Fruit fly (Drosophila melanogaster) whole organism, pupa: ENCODE data around the gene CG17321.

Experiments used
- CG10348 ChIP-seq: fragments of 200-800 bp; sonication (Bioruptor generic); IDR thresholded peaks from 2 replicates; pipeline ENCODE4 v1.3.6; 2022; ENCODE audit warnings: missing biosample characterization, missing genetic modification characterization
- CG12605 ChIP-seq: fragments of 200-800 bp; sonication (Bioruptor generic); IDR thresholded peaks from 2 replicates; pipeline ENCODE4 v1.3.6; 2022; ENCODE audit warnings: missing biosample characterization, missing genetic modification characterization
- CG13204 ChIP-seq: fragments of 200-800 bp; sonication (Bioruptor generic); optimal IDR thresholded peaks from 2 replicates; lab custom pipeline; 2018; ENCODE audit warnings: missing biosample characterization, mild to moderate bottlenecking, missing genetic modification characterization, moderate library complexity
- CG14655 ChIP-seq: fragments of 200-800 bp; sonication (Bioruptor generic); optimal IDR thresholded peaks from 3 replicates; lab custom pipeline; 2017; ENCODE audit warnings: mild to moderate bottlenecking, missing biosample characterization, missing genetic modification reagents, missing genetic modification characterization
- CG15710 ChIP-seq: fragments of 200-800 bp; sonication (Bioruptor generic); optimal IDR thresholded peaks from 2 replicates; lab custom pipeline; 2018; ENCODE audit warnings: missing biosample characterization, mild to moderate bottlenecking, missing genetic modification characterization, moderate library complexity
- CG17806 ChIP-seq: fragments of 200-800 bp; sonication (Bioruptor generic); optimal IDR thresholded peaks from 2 replicates; lab custom pipeline; 2018; ENCODE audit warnings: missing biosample characterization, mild to moderate bottlenecking, missing genetic modification characterization, moderate library complexity
- CG32121 ChIP-seq: fragments of 200-800 bp; sonication (Bioruptor generic); IDR thresholded peaks from 2 replicates; pipeline ENCODE4 v1.3.6; 2022; ENCODE audit warnings: missing biosample characterization, missing genetic modification characterization
- CG34367 ChIP-seq: fragments of 200-800 bp; sonication (Bioruptor generic); optimal IDR thresholded peaks from 2 replicates; lab custom pipeline; 2018; ENCODE audit warnings: missing biosample characterization, mild to moderate bottlenecking, missing genetic modification characterization
- CG4496 ChIP-seq: fragments of 200-800 bp; sonication (Bioruptor generic); IDR thresholded peaks from 3 replicates; pipeline ENCODE4 v1.3.6; 2022; ENCODE audit warnings: missing biosample characterization, missing genetic modification characterization
- CG8159 ChIP-seq: fragments of 200-800 bp; sonication (Bioruptor generic); optimal IDR thresholded peaks from 3 replicates; lab custom pipeline; 2018; ENCODE audit warnings: missing biosample characterization, mild to moderate bottlenecking, missing genetic modification characterization, moderate library complexity
- CG8301 ChIP-seq: fragments of 200-800 bp; sonication (Bioruptor generic); optimal IDR thresholded peaks from 2 replicates; lab custom pipeline; 2018; ENCODE audit warnings: missing biosample characterization, mild to moderate bottlenecking, missing genetic modification characterization
- CG9948 ChIP-seq: fragments of 200-800 bp; sonication (Bioruptor generic); optimal IDR thresholded peaks from 2 replicates; lab custom pipeline; 2018; ENCODE audit warnings: missing biosample characterization, mild to moderate bottlenecking, missing genetic modification characterization, moderate library complexity
- D1 ChIP-seq: fragments of 200-800 bp; sonication (Bioruptor generic); optimal IDR thresholded peaks from 2 replicates; lab custom pipeline; 2018; ENCODE audit warnings: missing biosample characterization, mild to moderate bottlenecking, missing genetic modification characterization, moderate library complexity
- EcR ChIP-seq: fragments of 200-800 bp; sonication (Bioruptor generic); optimal IDR thresholded peaks from 3 replicates; lab custom pipeline; 2019; ENCODE audit warnings: missing biosample characterization, missing genetic modification characterization, mild to moderate bottlenecking, moderate library complexity, missing genetic modification reagents
- Ets98B ChIP-seq: fragments of 200-800 bp; sonication (Bioruptor generic); IDR thresholded peaks from 2 replicates; pipeline ENCODE4 v1.3.6; 2022; ENCODE audit warnings: missing biosample characterization, missing genetic modification characterization
- Pif1A ChIP-seq: fragments of 200-800 bp; sonication (Bioruptor generic); optimal IDR thresholded peaks from 3 replicates; lab custom pipeline; 2016; ENCODE audit warnings: missing biosample characterization, missing genetic modification characterization
- Pif1B ChIP-seq: fragments of 200-800 bp; sonication (Bioruptor generic); optimal IDR thresholded peaks from 3 replicates; lab custom pipeline; 2016; ENCODE audit warnings: missing biosample characterization, missing genetic modification characterization
- Snoo ChIP-seq: fragments of 200-800 bp; sonication (Bioruptor generic); optimal IDR thresholded peaks from 3 replicates; lab custom pipeline; 2017; ENCODE audit warnings: missing biosample characterization, mild to moderate bottlenecking, missing genetic modification characterization, inconsistent platforms
- fd96Ca ChIP-seq: fragments of 200-800 bp; sonication (Bioruptor generic); IDR thresholded peaks from 3 replicates; pipeline ENCODE4 v1.3.6; 2022; ENCODE audit warnings: missing biosample characterization, missing genetic modification characterization
- gl ChIP-seq: fragments of 200-800 bp; sonication (Bioruptor generic); optimal IDR thresholded peaks from 2 replicates; lab custom pipeline; 2018; ENCODE audit warnings: missing biosample characterization, mild to moderate bottlenecking, missing genetic modification characterization
- rn ChIP-seq: fragments of 200-800 bp; sonication (Bioruptor generic); IDR thresholded peaks from 2 replicates; pipeline ENCODE4 v1.3.6; 2022; ENCODE audit warnings: missing biosample characterization, missing genetic modification characterization

CG17321 gene

DNA sequence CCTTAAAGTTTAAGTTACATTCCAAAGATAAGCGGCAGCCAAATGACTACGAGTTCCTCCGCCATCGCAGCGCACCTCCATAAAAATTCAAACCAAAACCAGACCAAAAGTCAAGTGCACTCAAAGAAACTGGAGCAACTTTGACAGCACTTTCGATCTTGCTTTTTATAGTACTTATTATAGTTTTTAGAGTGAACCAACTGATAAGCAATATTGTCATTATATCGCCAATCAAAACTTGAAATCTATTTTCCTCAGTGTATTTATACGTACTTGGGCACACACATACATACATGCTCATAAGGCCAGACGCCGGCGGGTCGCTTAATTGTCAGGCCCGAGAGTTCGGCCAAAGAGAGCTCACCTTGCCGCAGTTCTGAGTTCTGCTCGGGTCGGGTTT, 45.1 kb downstream of the CG17321 start:
- peak; percentile 7 for TF ChIP-seq CG8301 (tag; lab: Kevin White, UChicago)
- peak; percentile 81 for TF ChIP-seq CG15710 (tag; lab: Kevin White, UChicago)
- TF ChIP-seq CG14655 (GFP tag; lab: Kevin White, UChicago) = peak; percentile 38
- TF ChIP-seq rn (GFP tag; lab: Robert Waterston, UW) = peak; percentile 8; the same call in 1 of the 2 replicates
- no peak for TF ChIP-seq CG12605 (GFP tag; lab: Robert Waterston, UW)
- peak; percentile 64 for TF ChIP-seq Pif1A
- peak; percentile 66 for TF ChIP-seq CG9948 (tag; lab: Kevin White, UChicago)
- no peak for TF ChIP-seq fd96Ca (GFP tag; lab: Robert Waterston, UW)
- TF ChIP-seq CG32121 (GFP tag; lab: Robert Waterston, UW) = 0 out of 2 replicates have a peak, but pooled peaks have one; percentile 21
- peak; percentile 36 for TF ChIP-seq gl (tag; lab: Kevin White, UChicago)
- peak; percentile 80 for TF ChIP-seq CG8159
- no peak for TF ChIP-seq CG10348 (GFP tag; lab: Robert Waterston, UW)
- no peak for TF ChIP-seq Ets98B (GFP tag; lab: Robert Waterston, UW)
- TF ChIP-seq CG17806 (tag; lab: Kevin White, UChicago) = peak; percentile 67
- peak; percentile 59 for TF ChIP-seq Pif1B (GFP tag; lab: Kevin White, UChicago)
- peak; percentile 72 for TF ChIP-seq CG34367 (tag; lab: Kevin White, UChicago)
- TF ChIP-seq D1 (tag; lab: Kevin White, UChicago) = peak; percentile 7
- TF ChIP-seq CG13204 (GFP tag; lab: Kevin White, UChicago) = peak; percentile 46
- TF ChIP-seq EcR (GFP tag; lab: Kevin White, UChicago) = no peak
- no peak for TF ChIP-seq CG4496 (GFP tag; lab: Robert Waterston, UW)
- peak; percentile 69 for TF ChIP-seq Snoo (tag; lab: Kevin White, UChicago)

DNA sequence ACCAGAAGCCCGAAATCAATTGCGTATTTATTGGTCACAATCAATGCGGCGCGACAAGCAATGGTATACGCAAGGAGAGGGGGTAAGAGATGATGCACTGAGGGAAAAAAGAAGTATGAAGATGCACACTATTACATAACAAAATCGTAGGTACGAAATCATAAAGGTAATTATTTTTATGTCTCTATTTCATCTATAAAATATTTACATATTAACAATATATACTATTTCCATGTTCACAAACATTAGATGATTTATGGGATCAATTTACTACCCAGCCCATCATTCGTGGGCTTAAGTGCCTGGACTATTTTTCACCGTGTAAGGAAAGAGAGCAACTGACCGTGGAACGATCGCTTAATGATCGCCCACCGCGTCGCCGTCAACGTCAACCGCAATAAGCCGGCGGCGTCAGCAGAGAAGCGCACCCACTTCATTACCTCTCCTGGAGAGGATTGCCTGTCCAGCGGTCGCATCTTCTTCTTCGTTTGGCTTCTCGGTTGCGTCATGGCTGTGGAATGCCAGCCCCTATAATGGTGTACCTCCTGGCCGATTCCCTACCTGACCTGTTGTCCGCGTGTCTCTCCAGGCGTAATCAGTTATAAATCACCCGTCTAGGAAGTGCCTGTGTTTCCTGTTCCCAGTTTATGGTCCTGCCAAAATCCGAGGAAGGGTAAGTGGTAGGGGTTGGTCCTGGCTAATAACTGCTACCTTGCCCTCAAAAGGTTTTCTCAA, 50.2 kb downstream of the CG17321 start:
- TF ChIP-seq fd96Ca (GFP tag; lab: Robert Waterston, UW) (no peak), CG15710 (tag; lab: Kevin White, UChicago) (peak; percentile 28), CG8301 (tag; lab: Kevin White, UChicago) (no peak), CG32121 (GFP tag; lab: Robert Waterston, UW) (no peak), CG34367 (tag; lab: Kevin White, UChicago) (no peak), Pif1A (no peak), CG8159 (peak; percentile 57), gl (tag; lab: Kevin White, UChicago) (no peak), CG10348 (GFP tag; lab: Robert Waterston, UW) (no peak), D1 (tag; lab: Kevin White, UChicago) (no peak), Snoo (tag; lab: Kevin White, UChicago) (peak; percentile 45), CG17806 (tag; lab: Kevin White, UChicago) (peak; percentile 14), CG9948 (tag; lab: Kevin White, UChicago) (peak; percentile 33), CG4496 (GFP tag; lab: Robert Waterston, UW) (no peak), CG14655 (GFP tag; lab: Kevin White, UChicago) (peak; percentile 7), CG13204 (GFP tag; lab: Kevin White, UChicago) (no peak)

DNA sequence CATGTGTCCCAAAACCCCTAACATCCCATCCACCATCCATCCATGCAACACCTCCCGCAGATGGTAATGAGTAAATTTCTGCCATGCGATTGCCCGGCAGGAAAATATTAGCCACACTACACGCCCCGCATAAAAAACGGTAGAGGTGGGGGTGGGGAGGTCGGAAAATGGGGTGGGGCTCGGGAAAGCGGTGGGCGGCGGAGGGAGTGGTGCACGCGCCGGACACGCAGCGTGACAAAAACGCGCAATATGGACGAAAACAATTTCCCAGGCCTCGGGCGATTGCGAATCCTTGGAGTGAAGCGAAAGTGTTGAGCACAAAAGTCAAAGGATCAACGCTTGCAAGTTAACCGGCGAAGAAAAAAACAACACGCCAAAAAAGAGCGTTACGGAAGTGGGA, 51.4 kb downstream of the CG17321 start:
- no peak for TF ChIP-seq CG12605 (GFP tag; lab: Robert Waterston, UW)
- no peak for TF ChIP-seq CG32121 (GFP tag; lab: Robert Waterston, UW)
- TF ChIP-seq CG10348 (GFP tag; lab: Robert Waterston, UW) = no peak
- TF ChIP-seq rn (GFP tag; lab: Robert Waterston, UW) = no peak
- TF ChIP-seq, all 21 proteins: peak for 0

DNA sequence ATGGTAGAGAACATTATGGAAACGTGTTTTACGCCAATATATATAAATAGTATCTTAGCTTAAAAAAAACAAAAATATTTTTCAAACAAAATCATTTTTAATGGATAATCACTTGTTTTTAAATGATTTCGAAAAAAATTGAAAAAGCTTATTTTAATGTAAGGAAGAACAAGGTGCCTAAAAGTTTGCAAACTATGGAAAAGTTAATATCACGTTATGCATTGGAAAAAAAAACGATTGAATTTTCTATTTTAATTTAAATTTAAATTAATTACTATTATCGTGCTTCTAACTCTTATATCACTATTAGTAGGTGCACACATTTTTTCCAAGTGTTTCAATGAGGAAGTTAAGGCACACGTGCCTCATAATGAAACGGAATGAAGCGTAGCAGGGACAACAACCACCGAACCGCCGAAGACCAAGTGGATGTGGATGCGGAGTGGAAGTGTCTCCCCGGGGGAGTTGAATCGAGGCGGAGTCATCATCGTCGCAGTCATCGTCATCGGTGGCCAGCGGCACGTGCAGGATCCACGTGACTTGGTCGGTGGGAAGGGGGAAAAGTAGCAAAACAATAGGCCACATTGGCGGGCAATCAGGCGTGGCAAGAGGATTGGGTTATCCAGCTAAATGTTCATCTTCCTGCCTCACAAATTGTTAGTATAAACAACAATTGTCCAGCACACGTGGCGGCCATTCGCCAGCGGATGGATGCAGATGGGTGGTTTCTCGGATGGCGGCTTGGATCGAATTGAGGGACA, 52.0 kb downstream of the CG17321 start:
- TF ChIP-seq CG34367 (tag; lab: Kevin White, UChicago) (no peak), fd96Ca (GFP tag; lab: Robert Waterston, UW) (no peak), CG14655 (GFP tag; lab: Kevin White, UChicago) (no peak), gl (tag; lab: Kevin White, UChicago) (no peak), Pif1A (no peak), Snoo (tag; lab: Kevin White, UChicago) (no peak), CG4496 (GFP tag; lab: Robert Waterston, UW) (no peak), CG32121 (GFP tag; lab: Robert Waterston, UW) (no peak), EcR (GFP tag; lab: Kevin White, UChicago) (no peak)
- TF ChIP-seq, all 21 proteins: peak for 0

DNA sequence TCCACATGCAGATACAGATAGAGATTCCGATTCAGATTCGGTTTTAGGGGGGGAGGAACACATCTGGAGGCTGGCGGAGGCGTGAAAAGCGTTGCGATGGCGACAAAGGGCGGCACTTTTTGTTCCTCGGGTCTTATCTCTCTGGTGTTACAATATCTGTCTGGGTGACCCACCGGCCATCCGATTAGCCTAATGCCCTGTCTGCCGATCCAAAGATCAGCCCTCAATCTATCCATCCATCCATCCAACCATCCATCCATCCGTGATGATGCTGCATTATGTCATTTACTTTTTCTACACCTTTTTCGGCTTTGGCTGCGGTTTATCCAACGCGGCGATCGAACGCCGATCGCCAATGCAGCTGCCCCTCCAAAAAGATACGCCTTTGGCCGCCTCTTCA, 53.0 kb downstream of the CG17321 start:
- no peak for TF ChIP-seq Pif1B (GFP tag; lab: Kevin White, UChicago)
- TF ChIP-seq CG17806 (tag; lab: Kevin White, UChicago) = no peak
- TF ChIP-seq CG8301 (tag; lab: Kevin White, UChicago) = no peak
- TF ChIP-seq D1 (tag; lab: Kevin White, UChicago) = no peak
- no peak for TF ChIP-seq rn (GFP tag; lab: Robert Waterston, UW)
- TF ChIP-seq CG10348 (GFP tag; lab: Robert Waterston, UW) = no peak
- no peak for TF ChIP-seq CG14655 (GFP tag; lab: Kevin White, UChicago)
- TF ChIP-seq CG15710 (tag; lab: Kevin White, UChicago) = no peak
- no peak for TF ChIP-seq Pif1A
- no peak for TF ChIP-seq CG34367 (tag; lab: Kevin White, UChicago)
- no peak for TF ChIP-seq CG9948 (tag; lab: Kevin White, UChicago)
